Fruit fly (Drosophila melanogaster) whole organism, larva: Measurements from ENCODE around the gene CG31974.

ENCODE experiments used
- noc ChIP-seq: fragments of 200-800 bp; sonication (Bioruptor generic); optimal IDR thresholded peaks from 3 replicates; lab custom pipeline; 2019; ENCODE audit warnings: missing biosample characterization, mild to moderate bottlenecking, missing genetic modification characterization, moderate library complexity

Gene CG31974

dm6 chr2L:131466-132270, 11.2 kb downstream of the CG31974 start, which contains the start of gene Gs1:
Gene Gs1 (plus strand): TSS chr2L:132077.
- peak; percentile 71 for TF ChIP-seq noc (tag; lab: Kevin White, UChicago)

- no peak for TF ChIP-seq noc (tag; lab: Kevin White, UChicago)
These were observed 12.2 kb downstream of the CG31974 start, which contains the start of gene CG3164 for dm6 chr2L:130691-131090. Gene CG3164 (minus strand): TSS chr2L:130791.

dm6 chr2L:128977-129941, 13.6 kb downstream of the CG31974 start:
- peak; percentile 59 for TF ChIP-seq noc (tag; lab: Kevin White, UChicago)

dm6 chr2L:128296-128715, 14.6 kb downstream of the CG31974 start:
- TF ChIP-seq noc (tag; lab: Kevin White, UChicago): no peak

dm6 chr2L:125364-126252, 17.3 kb downstream of the CG31974 start:
- peak; percentile 36 for TF ChIP-seq noc (tag; lab: Kevin White, UChicago)

dm6 chr2L:123007-123327, 19.9 kb downstream of the CG31974 start:
- no peak for TF ChIP-seq noc (tag; lab: Kevin White, UChicago)

dm6 chr2L:122167-123006, 20.5 kb downstream of the CG31974 start:
- TF ChIP-seq noc (tag; lab: Kevin White, UChicago): no peak

- TF ChIP-seq noc (tag; lab: Kevin White, UChicago): no peak
These were observed 21.4 kb downstream of the CG31974 start, which contains the start of gene CG4822 for dm6 chr2L:121456-121831. Gene CG4822 (minus strand): TSS chr2L:121754.

dm6 chr2L:120492-121455, 22.1 kb downstream of the CG31974 start:
- TF ChIP-seq noc (tag; lab: Kevin White, UChicago): peak; percentile 27

- no peak for TF ChIP-seq noc (tag; lab: Kevin White, UChicago)
These were observed 25.1 kb downstream of the CG31974 start for dm6 chr2L:117750-118149.

- no peak for TF ChIP-seq noc (tag; lab: Kevin White, UChicago)
These were observed 26.5 kb downstream of the CG31974 start, which contains the start of gene CG13694 for dm6 chr2L:116388-116787. Gene CG13694 (minus strand): TSS chr2L:116488.

- TF ChIP-seq noc (tag; lab: Kevin White, UChicago): no peak
These were observed 28.5 kb downstream of the CG31974 start, which contains the start of gene ND-15 for dm6 chr2L:114429-114828. Gene ND-15 (plus strand): TSS chr2L:114726.

- no peak for TF ChIP-seq noc (tag; lab: Kevin White, UChicago)
These were observed 32.8 kb downstream of the CG31974 start for dm6 chr2L:110046-110445.
